Worm (Caenorhabditis elegans): ENCODE results near the gene vps-33.1.
A peak's percentile ranks its signal among the peaks of the same experiment; 100 is the strongest.

- no peak for TF ChIP-seq nhr-237 (tag; optimal IDR thresholded peaks at IDR 0.05)
- TF ChIP-seq nhr-12 (tag; optimal IDR thresholded peaks at IDR 0.05) = no peak
- TF ChIP-seq mdl-1 (tag; optimal IDR thresholded peaks at IDR 0.05) = no peak
- TF ChIP-seq blmp-1 (tag; optimal IDR thresholded peaks at IDR 0.05; ENCODE audit: insufficient read depth) = peak; percentile 31
- peak; percentile 33 for TF ChIP-seq nhr-129 (tag; optimal IDR thresholded peaks at IDR 0.05)
- no peak for TF ChIP-seq ztf-11 (tag; optimal IDR thresholded peaks at IDR 0.05)
- TF ChIP-seq fos-1 (tag; optimal IDR thresholded peaks at IDR 0.05) = no peak
- TF ChIP-seq lin-13 (GFP tag; optimal IDR thresholded peaks at IDR 0.05) = peak; percentile 12
- no peak for TF ChIP-seq nhr-25 (tag; optimal IDR thresholded peaks at IDR 0.05)
- TF ChIP-seq nhr-11 (tag; optimal IDR thresholded peaks at IDR 0.05) = no peak
These were observed 46.2 kb upstream of the vps-33.1 start for ce11 chrIII:8654400-8654980.

All from whole organism, L2 larva.